Fruit fly (Drosophila melanogaster): ENCODE results near the gene Cfp1.

Gene Cfp1

dm6 chrX:9232199-9232598 lies 40.6 kb downstream of the Cfp1 start, which contains the start of gene CG12121:
Gene CG12121, minus strand, starts transcription at chrX:9232378.
- TF ChIP-seq CG15336 (GFP tag; IDR thresholded peaks at IDR 0.05), result no peak
- TF ChIP-seq Blimp-1 (GFP tag; optimal IDR thresholded peaks at IDR 0.05), result no peak
- TF ChIP-seq CG16779 (tag; optimal IDR thresholded peaks at IDR 0.05), result no peak
- TF ChIP-seq CG7368 (GFP tag; optimal IDR thresholded peaks at IDR 0.05), result no peak
- TF ChIP-seq Sox102F (GFP tag; optimal IDR thresholded peaks at IDR 0.05), result no peak
- no peak for TF ChIP-seq CG11762 (GFP tag; optimal IDR thresholded peaks at IDR 0.05; ENCODE audit: insufficient read depth)
- TF ChIP-seq svp (GFP tag), result no peak
- no peak for TF ChIP-seq Eip78C (GFP tag)
- TF ChIP-seq Ets21C (GFP tag; optimal IDR thresholded peaks at IDR 0.05), result no peak
- no peak for TF ChIP-seq esn (GFP tag; optimal IDR thresholded peaks at IDR 0.05)
- no peak for TF ChIP-seq ss (GFP tag; optimal IDR thresholded peaks at IDR 0.05)
- no peak for TF ChIP-seq dac (GFP tag; optimal IDR thresholded peaks at IDR 0.05)
- no peak for TF ChIP-seq topi (GFP tag; optimal IDR thresholded peaks at IDR 0.05)
- no peak for TF ChIP-seq fd85E (GFP tag; optimal IDR thresholded peaks at IDR 0.05)
- no peak for TF ChIP-seq CG8119 (GFP tag; IDR thresholded peaks at IDR 0.05)
- TF ChIP-seq Gug (GFP tag; IDR thresholded peaks at IDR 0.05), result no peak
- TF ChIP-seq CG3919 (GFP tag; optimal IDR thresholded peaks at IDR 0.05), result no peak

- TF ChIP-seq CG4318 (GFP tag; optimal IDR thresholded peaks at IDR 0.05), result no peak
- no peak for TF ChIP-seq Met (GFP tag; optimal IDR thresholded peaks at IDR 0.05)
- no peak for TF ChIP-seq Eip75B (GFP tag; optimal IDR thresholded peaks at IDR 0.05)
- TF ChIP-seq fkh (GFP tag; optimal IDR thresholded peaks at IDR 0.05), result no peak
- no peak for TF ChIP-seq CG11762 (GFP tag; optimal IDR thresholded peaks at IDR 0.05; ENCODE audit: insufficient read depth)
- no peak for TF ChIP-seq net (GFP tag; optimal IDR thresholded peaks at IDR 0.05)
- TF ChIP-seq Sox102F (GFP tag; optimal IDR thresholded peaks at IDR 0.05), result no peak
- no peak for TF ChIP-seq CG11294 (GFP tag; IDR thresholded peaks at IDR 0.05)
Observed at dm6 chrX:9226837-9227236, 45.9 kb downstream of the Cfp1 start, which contains the start of gene Gr8a. Gene Gr8a, plus strand, starts transcription at chrX:9227137.

dm6 chrX:9225137-9225536 lies 47.6 kb downstream of the Cfp1 start, which contains the start of gene CG15370:
Gene CG15370, plus strand, starts transcription at chrX:9225437.
- TF ChIP-seq CG3919 (GFP tag; optimal IDR thresholded peaks at IDR 0.05) (no peak), Sox14 (GFP tag; optimal IDR thresholded peaks at IDR 0.05) (no peak), Lpt (GFP tag; optimal IDR thresholded peaks at IDR 0.05) (no peak), net (GFP tag; optimal IDR thresholded peaks at IDR 0.05) (no peak), OdsH (GFP tag; optimal IDR thresholded peaks at IDR 0.05) (no peak), pdm3 (GFP tag; optimal IDR thresholded peaks at IDR 0.05) (no peak), fd85E (GFP tag; optimal IDR thresholded peaks at IDR 0.05) (no peak), spab (GFP tag; optimal IDR thresholded peaks at IDR 0.05) (no peak), dac (GFP tag; optimal IDR thresholded peaks at IDR 0.05) (no peak), CG10631 (GFP tag; optimal IDR thresholded peaks at IDR 0.05) (no peak), Ets21C (GFP tag; optimal IDR thresholded peaks at IDR 0.05) (no peak)

- TF ChIP-seq CG4318 (GFP tag; optimal IDR thresholded peaks at IDR 0.05) (no peak), CG34406 (GFP tag; optimal IDR thresholded peaks at IDR 0.05) (no peak), Sox14 (GFP tag; optimal IDR thresholded peaks at IDR 0.05) (no peak), topi (GFP tag; optimal IDR thresholded peaks at IDR 0.05) (no peak), OdsH (GFP tag; optimal IDR thresholded peaks at IDR 0.05) (no peak), dsx (GFP tag; optimal IDR thresholded peaks at IDR 0.05; ENCODE audit: poor library complexity, severe bottlenecking) (no peak), CG15336 (GFP tag; IDR thresholded peaks at IDR 0.05) (no peak), cyc (GFP tag; optimal IDR thresholded peaks at IDR 0.05) (no peak), CG6163 (GFP tag; IDR thresholded peaks at IDR 0.05) (no peak), CG8632 (GFP tag; optimal IDR thresholded peaks at IDR 0.05) (no peak), Hr38 (GFP tag; optimal IDR thresholded peaks at IDR 0.05) (no peak), CG11762 (GFP tag; optimal IDR thresholded peaks at IDR 0.05; ENCODE audit: insufficient read depth) (no peak), lz (GFP tag; optimal IDR thresholded peaks at IDR 0.05) (no peak), CG6808 (GFP tag; optimal IDR thresholded peaks at IDR 0.05) (no peak), CG11294 (GFP tag; IDR thresholded peaks at IDR 0.05) (no peak), svp (GFP tag) (no peak)
Observed at dm6 chrX:9224423-9224822, 48.3 kb downstream of the Cfp1 start.

All from whole organism, prepupa.